Worm (Caenorhabditis elegans): ENCODE measurements around the gene znf-782.

DNA sequence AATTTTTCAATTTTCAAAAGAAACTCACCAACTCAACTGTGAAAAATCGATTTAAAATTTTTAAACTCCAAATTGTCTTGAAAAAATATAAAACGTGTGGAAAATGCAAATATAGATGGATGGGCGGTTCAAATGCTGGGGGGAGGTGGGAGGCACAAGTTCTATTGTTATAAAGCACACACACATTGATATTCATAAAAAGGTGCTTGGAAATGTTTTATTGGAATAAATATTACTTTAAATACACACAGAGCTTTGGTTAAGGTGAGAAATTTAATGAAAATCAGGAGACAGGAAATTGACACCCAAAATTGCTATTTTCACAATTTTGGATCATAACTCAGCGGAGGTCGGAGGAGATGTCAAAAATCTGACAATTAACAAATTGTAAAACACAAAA is 23.0 kb downstream of the znf-782 start, which contains the start of gene Y55F3AM.11:
- TF ChIP-seq scrt-1 (GFP tag; IDR thresholded peaks at IDR 0.05) = no peak
- TF ChIP-seq flt-1 (GFP tag; IDR thresholded peaks at IDR 0.05) = no peak
- TF ChIP-seq tbx-11 (GFP tag; IDR thresholded peaks at IDR 0.05) = no peak
- TF ChIP-seq B0310.2 (tag; optimal IDR thresholded peaks at IDR 0.05) = no peak
- no peak for TF ChIP-seq tbx-37 (GFP tag; conservative IDR thresholded peaks at IDR 0.05)
- no peak for TF ChIP-seq ama-1 (optimal IDR thresholded peaks at IDR 0.05)
- TF ChIP-seq ceh-36 (tag; optimal IDR thresholded peaks at IDR 0.05) = no peak
- TF ChIP-seq sea-1 (GFP tag; conservative IDR thresholded peaks at IDR 0.05) = no peak
- no peak for TF ChIP-seq ets-7 (tag; optimal IDR thresholded peaks at IDR 0.05)
- TF ChIP-seq ceh-13 (GFP tag; optimal IDR thresholded peaks at IDR 0.05) = no peak
- TF ChIP-seq hnd-1 (tag; optimal IDR thresholded peaks at IDR 0.05) = no peak
